Worm (Caenorhabditis elegans): ENCODE data around the gene frm-3.

frm-3 gene

ce11 chrX:11563663-11564062 lies 8.6 kb upstream of the frm-3 start, which contains the start of gene trpp-9:
TSS of gene trpp-9 (plus strand) at chrX:11563923.
- no peak for TF ChIP-seq eyg-1 (tag; optimal IDR thresholded peaks at IDR 0.05)
- TF ChIP-seq fkh-6 (tag; optimal IDR thresholded peaks at IDR 0.05), result no peak
- no peak for TF ChIP-seq hlh-15 (tag; optimal IDR thresholded peaks at IDR 0.05)
- no peak for TF ChIP-seq ceh-6 (GFP tag; optimal IDR thresholded peaks at IDR 0.05)
- TF ChIP-seq sox-2 (GFP tag; IDR thresholded peaks at IDR 0.05), result no peak
- no peak for TF ChIP-seq gmeb-2 (tag; optimal IDR thresholded peaks at IDR 0.05)
- no peak for TF ChIP-seq T23F11.4 (GFP tag; optimal IDR thresholded peaks at IDR 0.05)
- TF ChIP-seq pha-2 (tag; optimal IDR thresholded peaks at IDR 0.05), result no peak
- no peak for TF ChIP-seq pros-1 (tag; optimal IDR thresholded peaks at IDR 0.05)
- TF ChIP-seq hlh-13 (GFP tag; optimal IDR thresholded peaks at IDR 0.05), result no peak
- no peak for TF ChIP-seq ceh-9 (tag; optimal IDR thresholded peaks at IDR 0.05)
- no peak for TF ChIP-seq unc-86 (tag; optimal IDR thresholded peaks at IDR 0.05)
- TF ChIP-seq pqm-1 (tag; optimal IDR thresholded peaks at IDR 0.05), result no peak
- peak; percentile 48 for TF ChIP-seq nfya-1 (tag; optimal IDR thresholded peaks at IDR 0.05)
- no peak for TF ChIP-seq npax-4 (tag; optimal IDR thresholded peaks at IDR 0.05)
- no peak for TF ChIP-seq odd-2 (tag; optimal IDR thresholded peaks at IDR 0.05)
- TF ChIP-seq elt-4 (tag; optimal IDR thresholded peaks at IDR 0.05), result no peak
- no peak for TF ChIP-seq dmd-4 (tag; optimal IDR thresholded peaks at IDR 0.05; ENCODE audit: borderline replicate concordance)
- no peak for TF ChIP-seq unc-42 (tag; optimal IDR thresholded peaks at IDR 0.05)
- TF ChIP-seq pax-1 (tag; optimal IDR thresholded peaks at IDR 0.05), result no peak
- no peak for TF ChIP-seq sox-4 (tag; optimal IDR thresholded peaks at IDR 0.05)
- no peak for TF ChIP-seq pha-4 (tag; optimal IDR thresholded peaks at IDR 0.05)
- no peak for TF ChIP-seq hlh-6 (tag; optimal IDR thresholded peaks at IDR 0.05)
- TF ChIP-seq lim-6 (tag; optimal IDR thresholded peaks at IDR 0.05), result no peak
- TF ChIP-seq nhr-232 (tag; optimal IDR thresholded peaks at IDR 0.05), result no peak
- TF ChIP-seq che-1 (tag; optimal IDR thresholded peaks at IDR 0.05), result no peak
- no peak for TF ChIP-seq elt-2 (tag; optimal IDR thresholded peaks at IDR 0.05)
- no peak for TF ChIP-seq lin-11 (tag; optimal IDR thresholded peaks at IDR 0.05)
- peak; percentile 3 for TF ChIP-seq sdc-2 (tag; optimal IDR thresholded peaks at IDR 0.05)
- no peak for TF ChIP-seq ttx-3 (tag; optimal IDR thresholded peaks at IDR 0.05)
- TF ChIP-seq unc-55 (GFP tag; optimal IDR thresholded peaks at IDR 0.05), result peak; percentile 27
- TF ChIP-seq ceh-14 (tag; optimal IDR thresholded peaks at IDR 0.05), result no peak
- peak; percentile 29 for TF ChIP-seq dve-1 (tag; optimal IDR thresholded peaks at IDR 0.05)
- TF ChIP-seq K02D7.2 (tag; optimal IDR thresholded peaks at IDR 0.05), result no peak
- no peak for TF ChIP-seq Y22D7AL.16 (tag; optimal IDR thresholded peaks at IDR 0.05)
- no peak for TF ChIP-seq nhr-11 (tag; optimal IDR thresholded peaks at IDR 0.05)
- no peak for TF ChIP-seq C38D4.7 (GFP tag; optimal IDR thresholded peaks at IDR 0.05)
- TF ChIP-seq pat-9 (tag; optimal IDR thresholded peaks at IDR 0.05), result no peak
- no peak for TF ChIP-seq fax-1 (tag; optimal IDR thresholded peaks at IDR 0.05)
- TF ChIP-seq tbx-2 (tag; optimal IDR thresholded peaks at IDR 0.05), result peak; percentile 29
- no peak for TF ChIP-seq K09A11.1 (tag; optimal IDR thresholded peaks at IDR 0.05; ENCODE audit: insufficient read depth)
- TF ChIP-seq mec-3 (tag; optimal IDR thresholded peaks at IDR 0.05; ENCODE audit: borderline replicate concordance), result no peak
- peak; percentile 16 for TF ChIP-seq ceh-34 (tag; optimal IDR thresholded peaks at IDR 0.05)
- no peak for TF ChIP-seq ahr-1 (tag; optimal IDR thresholded peaks at IDR 0.05)
- TF ChIP-seq madf-2 (tag; optimal IDR thresholded peaks at IDR 0.05), result no peak
- TF ChIP-seq syd-9 (tag; optimal IDR thresholded peaks at IDR 0.05), result no peak
- TF ChIP-seq unc-3 (GFP tag; conservative IDR thresholded peaks at IDR 0.05), result no peak
- TF ChIP-seq unc-3 (tag; optimal IDR thresholded peaks at IDR 0.05), result no peak
- no peak for TF ChIP-seq ceh-45 (GFP tag; IDR thresholded peaks at IDR 0.05)
- peak; percentile 47 for TF ChIP-seq ceh-31 (tag; optimal IDR thresholded peaks at IDR 0.05)
- TF ChIP-seq ref-2 (tag; optimal IDR thresholded peaks at IDR 0.05), result no peak
- no peak for TF ChIP-seq ceh-2 (tag; optimal IDR thresholded peaks at IDR 0.05)
- TF ChIP-seq F13H6.1 (tag; optimal IDR thresholded peaks at IDR 0.05), result no peak
- TF ChIP-seq ama-1 (optimal IDR thresholded peaks at IDR 0.05), result no peak
- TF ChIP-seq fkh-10 (GFP tag; optimal IDR thresholded peaks at IDR 0.05), result no peak

All from whole organism, late embryonic.